Fruit fly (Drosophila melanogaster): Measurements from ENCODE around the gene CG17751.

Gene CG17751

dm6 chr3R:19644094-19644900 is 37.2 kb downstream of the CG17751 start, which contains the start of gene Vha13 (continued):
- TF ChIP-seq usp (GFP tag; optimal IDR thresholded peaks at IDR 0.05) (no peak), toy (GFP tag; IDR thresholded peaks at IDR 0.05) (no peak), bsh (GFP tag; optimal IDR thresholded peaks at IDR 0.05) (peak in 1 of 2 experiments; percentile 30), sc (optimal IDR thresholded peaks at IDR 0.05) (no peak), sc (GFP tag; optimal IDR thresholded peaks at IDR 0.05) (no peak), tll (GFP tag; optimal IDR thresholded peaks at IDR 0.05) (no peak), CG10959 (GFP tag; IDR thresholded peaks at IDR 0.05) (no peak), Oaz (GFP tag; IDR thresholded peaks at IDR 0.05) (no peak), CG12299 (tag; optimal IDR thresholded peaks at IDR 0.05) (peak; percentile 29), seq (GFP tag; IDR thresholded peaks at IDR 0.05) (no peak), tup (GFP tag; optimal IDR thresholded peaks at IDR 0.05) (no peak), phol (tag; optimal IDR thresholded peaks at IDR 0.05) (peak; percentile 29), bbx (GFP tag; IDR thresholded peaks at IDR 0.05; ENCODE audit: partially characterized antibody) (peak; percentile 79), CG9932 (GFP tag; IDR thresholded peaks at IDR 0.05) (peak; percentile 91), CG6683 (GFP tag; optimal IDR thresholded peaks at IDR 0.05) (peak; percentile 31), gcm2 (GFP tag; optimal IDR thresholded peaks at IDR 0.05) (no peak), CG6272 (GFP tag; IDR thresholded peaks at IDR 0.05) (peak; percentile 70), CG3281 (GFP tag; optimal IDR thresholded peaks at IDR 0.05) (peak; percentile 33), ken (GFP tag; IDR thresholded peaks at IDR 0.05) (peak; percentile 48; the same call in 1 of the 3 replicates), Adf1 (GFP tag; IDR thresholded peaks at IDR 0.05) (no peak; the same call in 1 of the 2 replicates), Drgx (GFP tag; IDR thresholded peaks at IDR 0.05) (no peak), sd (tag; optimal IDR thresholded peaks at IDR 0.05) (peak; percentile 47), CG17612 (GFP tag; IDR thresholded peaks at IDR 0.05) (no peak), CG34224 (GFP tag; IDR thresholded peaks at IDR 0.05; ENCODE audit: partially characterized antibody) (peak; percentile 36; the same call in 1 of the 3 replicates), Mad (GFP tag; optimal IDR thresholded peaks at IDR 0.05) (no peak), CG1602 (GFP tag; optimal IDR thresholded peaks at IDR 0.05) (no peak), CG6813 (GFP tag; optimal IDR thresholded peaks at IDR 0.05) (no peak), CG14710 (tag; optimal IDR thresholded peaks at IDR 0.05) (peak; percentile 34), Kr (GFP tag; optimal IDR thresholded peaks at IDR 0.05) (no peak), Blimp-1 (GFP tag; optimal IDR thresholded peaks at IDR 0.05) (no peak), tio (GFP tag; optimal IDR thresholded peaks at IDR 0.05) (no peak), yki (optimal IDR thresholded peaks at IDR 0.05) (no peak), Deaf1 (tag; optimal IDR thresholded peaks at IDR 0.05) (peak; percentile 61), CG4360 (GFP tag; IDR thresholded peaks at IDR 0.05) (no peak), CG4820 (GFP tag; optimal IDR thresholded peaks at IDR 0.05) (peak; percentile 35), her (GFP tag; optimal IDR thresholded peaks at IDR 0.05) (peak; percentile 57), ERR (GFP tag; optimal IDR thresholded peaks at IDR 0.05) (no peak), CG8290 (GFP tag; optimal IDR thresholded peaks at IDR 0.05) (no peak), CG8290 (tag; optimal IDR thresholded peaks at IDR 0.05) (peak in 1 of 2 experiments; percentile 87), pros (GFP tag; optimal IDR thresholded peaks at IDR 0.05) (no peak), lov (optimal IDR thresholded peaks at IDR 0.05) (no peak), lov (GFP tag; IDR thresholded peaks at IDR 0.05) (peak; percentile 82), CG43689 (GFP tag; IDR thresholded peaks at IDR 0.05) (no peak), sens-2 (GFP tag; IDR thresholded peaks at IDR 0.05) (0 out of 2 replicates have a peak, but pooled peaks have one; percentile 7), bab2 (GFP tag; optimal IDR thresholded peaks at IDR 0.05) (peak; percentile 16), caup (GFP tag; optimal IDR thresholded peaks at IDR 0.05; ENCODE audit: severe bottlenecking) (no peak), Doc3 (GFP tag; IDR thresholded peaks at IDR 0.05; ENCODE audit: partially characterized antibody) (no peak), vnd (GFP tag; IDR thresholded peaks at IDR 0.05; ENCODE audit: partially characterized antibody) (peak; percentile 27; the same call in 2 of the 3 replicates), fu2 (GFP tag; optimal IDR thresholded peaks at IDR 0.05) (peak; percentile 42), Nf-YB (GFP tag; optimal IDR thresholded peaks at IDR 0.05) (no peak)
